Fruit fly (Drosophila melanogaster) whole organism, pupa: ENCODE results near the gene CG32086.

Experiments used
- CG13204 ChIP-seq: fragments of 200-800 bp; sonication (Bioruptor generic); optimal IDR thresholded peaks from 2 replicates; lab custom pipeline; 2018; ENCODE audit warnings: missing biosample characterization, mild to moderate bottlenecking, missing genetic modification characterization, moderate library complexity
- CG14655 ChIP-seq: fragments of 200-800 bp; sonication (Bioruptor generic); optimal IDR thresholded peaks from 3 replicates; lab custom pipeline; 2017; ENCODE audit warnings: mild to moderate bottlenecking, missing biosample characterization, missing genetic modification reagents, missing genetic modification characterization
- CG17806 ChIP-seq: fragments of 200-800 bp; sonication (Bioruptor generic); optimal IDR thresholded peaks from 2 replicates; lab custom pipeline; 2018; ENCODE audit warnings: missing biosample characterization, mild to moderate bottlenecking, missing genetic modification characterization, moderate library complexity
- CG8159 ChIP-seq: fragments of 200-800 bp; sonication (Bioruptor generic); optimal IDR thresholded peaks from 3 replicates; lab custom pipeline; 2018; ENCODE audit warnings: missing biosample characterization, mild to moderate bottlenecking, missing genetic modification characterization, moderate library complexity
- EcR ChIP-seq: fragments of 200-800 bp; sonication (Bioruptor generic); optimal IDR thresholded peaks from 3 replicates; lab custom pipeline; 2019; ENCODE audit warnings: missing biosample characterization, missing genetic modification characterization, mild to moderate bottlenecking, moderate library complexity, missing genetic modification reagents
- Ets98B ChIP-seq: fragments of 200-800 bp; sonication (Bioruptor generic); IDR thresholded peaks from 2 replicates; pipeline ENCODE4 v1.3.6; 2022; ENCODE audit warnings: missing biosample characterization, missing genetic modification characterization
- rn ChIP-seq: fragments of 200-800 bp; sonication (Bioruptor generic); IDR thresholded peaks from 2 replicates; pipeline ENCODE4 v1.3.6; 2022; ENCODE audit warnings: missing biosample characterization, missing genetic modification characterization

DNA sequence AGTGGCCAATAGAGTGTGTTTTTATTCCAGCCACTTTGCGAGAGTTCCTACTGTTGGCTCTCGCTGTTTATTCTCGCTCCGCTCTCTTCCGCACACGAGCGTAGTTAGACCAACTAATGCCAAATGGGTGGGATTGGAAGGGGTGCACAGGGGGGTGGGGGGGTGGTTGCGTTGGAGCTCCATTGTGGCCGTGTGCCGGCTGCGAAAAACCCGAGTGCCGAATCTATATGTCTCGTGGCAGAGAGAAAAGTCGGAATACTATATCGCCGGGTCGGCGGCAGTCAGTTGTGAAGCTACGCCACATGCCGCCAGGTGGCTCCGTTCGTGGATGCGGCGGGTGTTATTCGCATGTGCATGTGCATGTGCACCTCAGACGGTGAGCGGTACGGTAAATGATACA lies 17.3 kb upstream of the CG32086 start:
- TF ChIP-seq CG13204 (GFP tag; lab: Kevin White, UChicago) (no peak), CG17806 (tag; lab: Kevin White, UChicago) (no peak), CG14655 (GFP tag; lab: Kevin White, UChicago) (no peak), EcR (GFP tag; lab: Kevin White, UChicago) (no peak), Ets98B (GFP tag; lab: Robert Waterston, UW) (0 out of 2 replicates have a peak, but pooled peaks have one; percentile 8), CG8159 (tag; lab: Kevin White, UChicago) (no peak), rn (GFP tag; lab: Robert Waterston, UW) (no peak)
